Fruit fly (Drosophila melanogaster): ENCODE results near the gene bnk.
A peak's percentile ranks its signal among the peaks of the same experiment; 100 is the strongest.

bnk gene

DNA sequence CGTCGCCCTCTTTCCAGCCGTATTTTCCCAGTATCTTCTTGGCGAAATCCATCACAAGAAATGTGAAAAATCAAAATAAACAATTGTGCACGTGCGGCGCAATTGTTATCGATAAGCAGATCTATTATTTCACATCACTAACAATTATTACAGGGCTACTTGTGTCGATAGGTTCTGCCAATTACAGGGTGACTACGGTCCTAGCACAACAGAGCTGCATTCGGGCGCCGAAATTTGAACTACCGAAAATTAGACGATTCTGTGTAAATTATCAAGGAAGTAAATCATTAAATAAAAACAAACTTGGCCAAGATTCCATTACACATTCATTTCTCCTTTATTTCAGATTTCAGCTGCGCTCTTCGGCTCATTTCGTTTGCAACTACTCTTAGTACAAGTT, 22.7 kb downstream of the bnk start, which contains the start of gene CG15561 (continued):
- TF ChIP-seq caup (GFP tag; optimal IDR thresholded peaks at IDR 0.05; ENCODE audit: severe bottlenecking), result peak; percentile 73
- peak; percentile 67 for TF ChIP-seq bigmax (GFP tag; optimal IDR thresholded peaks at IDR 0.05)
- peak; percentile 21 for TF ChIP-seq NK7.1 (GFP tag; optimal IDR thresholded peaks at IDR 0.05)
- no peak for TF ChIP-seq CG10565 (GFP tag; optimal IDR thresholded peaks at IDR 0.05)
- peak; percentile 49 for TF ChIP-seq nmo (GFP tag; optimal IDR thresholded peaks at IDR 0.05)
- peak; percentile 98 for TF ChIP-seq CG17186 (GFP tag; optimal IDR thresholded peaks at IDR 0.05)
- TF ChIP-seq Ravus (GFP tag; IDR thresholded peaks at IDR 0.05), result no peak
- no peak for TF ChIP-seq Nf-YB (GFP tag; optimal IDR thresholded peaks at IDR 0.05)
- peak; percentile 32 to 50 for TF ChIP-seq chif (GFP tag; optimal IDR thresholded peaks at IDR 0.05)
- TF ChIP-seq eve (GFP tag; optimal IDR thresholded peaks at IDR 0.05), result no peak
- TF ChIP-seq Sry-β (GFP tag; optimal IDR thresholded peaks at IDR 0.05), result peak; percentile 22
- no peak for TF ChIP-seq CG8765 (GFP tag; IDR thresholded peaks at IDR 0.05)
- TF ChIP-seq CG16813 (GFP tag; IDR thresholded peaks at IDR 0.05; ENCODE audit: partially characterized antibody), result no peak
- TF ChIP-seq CG10321 (GFP tag; IDR thresholded peaks at IDR 0.05), result no peak
- peak; percentile 44 for TF ChIP-seq NC2β (GFP tag; optimal IDR thresholded peaks at IDR 0.05)
- no peak for TF ChIP-seq CG14667 (GFP tag; IDR thresholded peaks at IDR 0.05)
- TF ChIP-seq az2 (GFP tag; optimal IDR thresholded peaks at IDR 0.05), result peak; percentile 30
- no peak for TF ChIP-seq Vsx1 (GFP tag; optimal IDR thresholded peaks at IDR 0.05)
- peak in 1 of 2 experiments; percentile 31 for TF ChIP-seq insv (GFP tag; optimal IDR thresholded peaks at IDR 0.05)
- no peak for TF ChIP-seq CG9932 (GFP tag; IDR thresholded peaks at IDR 0.05)
- TF ChIP-seq Spps (tag; optimal IDR thresholded peaks at IDR 0.05), result peak; percentile 15
- peak; percentile 3 for TF ChIP-seq CG5245 (GFP tag; optimal IDR thresholded peaks at IDR 0.05)
- TF ChIP-seq HLHmδ (GFP tag; optimal IDR thresholded peaks at IDR 0.05), result peak; percentile 84
- peak; percentile 73 for TF ChIP-seq CG17912 (GFP tag; optimal IDR thresholded peaks at IDR 0.05)
- TF ChIP-seq Side (GFP tag; optimal IDR thresholded peaks at IDR 0.05), result peak; percentile 59
- no peak for TF ChIP-seq Six4 (GFP tag; optimal IDR thresholded peaks at IDR 0.05)
- peak; percentile 66 for TF ChIP-seq CG33557 (GFP tag; optimal IDR thresholded peaks at IDR 0.05)
- no peak for TF ChIP-seq CG9437 (GFP tag; optimal IDR thresholded peaks at IDR 0.05)
- no peak for TF ChIP-seq CG7357 (GFP tag; IDR thresholded peaks at IDR 0.05)
- TF ChIP-seq tll (GFP tag; optimal IDR thresholded peaks at IDR 0.05), result no peak
- TF ChIP-seq wek (GFP tag; optimal IDR thresholded peaks at IDR 0.05), result peak; percentile 53
- TF ChIP-seq CG7839 (tag; optimal IDR thresholded peaks at IDR 0.05), result no peak
- no peak for TF ChIP-seq CG5180 (GFP tag; optimal IDR thresholded peaks at IDR 0.05)
- no peak for TF ChIP-seq Drgx (GFP tag; IDR thresholded peaks at IDR 0.05)
- TF ChIP-seq slou (GFP tag; optimal IDR thresholded peaks at IDR 0.05), result no peak
- no peak for TF ChIP-seq CG6765 (GFP tag; optimal IDR thresholded peaks at IDR 0.05)
- peak; percentile 77 for TF ChIP-seq NfI (GFP tag; optimal IDR thresholded peaks at IDR 0.05)
- no peak for TF ChIP-seq NFAT (GFP tag; IDR thresholded peaks at IDR 0.05)
- peak; percentile 46 for TF ChIP-seq HLH54F (GFP tag; optimal IDR thresholded peaks at IDR 0.05)
- peak; percentile 96 for TF ChIP-seq Sry-δ (GFP tag; optimal IDR thresholded peaks at IDR 0.05)
- TF ChIP-seq tx (GFP tag; optimal IDR thresholded peaks at IDR 0.05), result peak; percentile 20
- TF ChIP-seq ato (GFP tag; IDR thresholded peaks at IDR 0.05; ENCODE audit: partially characterized antibody), result no peak
- TF ChIP-seq CG10979 (tag; optimal IDR thresholded peaks at IDR 0.05), result peak; percentile 30
- no peak for TF ChIP-seq psq (GFP tag; optimal IDR thresholded peaks at IDR 0.05)
- peak; percentile 60 for TF ChIP-seq fd64A (GFP tag; optimal IDR thresholded peaks at IDR 0.05)
- no peak for TF ChIP-seq CG2120 (GFP tag; optimal IDR thresholded peaks at IDR 0.05)
- no peak for TF ChIP-seq crc (GFP tag; optimal IDR thresholded peaks at IDR 0.05)
- TF ChIP-seq cwo (GFP tag; optimal IDR thresholded peaks at IDR 0.05), result peak; percentile 95
- TF ChIP-seq chm (GFP tag; IDR thresholded peaks at IDR 0.05), result no peak
- TF ChIP-seq ash1 (GFP tag; optimal IDR thresholded peaks at IDR 0.05), result peak; percentile 16
- peak; percentile 2 for TF ChIP-seq Ssrp (tag; optimal IDR thresholded peaks at IDR 0.05)
